Fruit fly (Drosophila melanogaster): Measurements from ENCODE around the gene CG33710.
A peak's percentile ranks its signal among the peaks of the same experiment; 100 is the strongest.

Gene CG33710

dm6 chr3L:19914833-19915232 lies 37.8 kb downstream of the CG33710 start, which contains the start of gene Rpn1 (continued):
- TF ChIP-seq sc (optimal IDR thresholded peaks at IDR 0.05) = no peak
- no peak for TF ChIP-seq sc (GFP tag; optimal IDR thresholded peaks at IDR 0.05)
- TF ChIP-seq CG13123 (GFP tag; optimal IDR thresholded peaks at IDR 0.05) = no peak
- no peak for TF ChIP-seq CG7839 (tag; optimal IDR thresholded peaks at IDR 0.05)
- TF ChIP-seq Sry-δ (GFP tag; optimal IDR thresholded peaks at IDR 0.05) = peak; percentile 89
- no peak for TF ChIP-seq lola (GFP tag; optimal IDR thresholded peaks at IDR 0.05)
- peak; percentile 33 for TF ChIP-seq nmo (GFP tag; optimal IDR thresholded peaks at IDR 0.05)
- peak; percentile 60 for TF ChIP-seq Rfx (GFP tag; IDR thresholded peaks at IDR 0.05)
- TF ChIP-seq knrl (GFP tag; IDR thresholded peaks at IDR 0.05; ENCODE audit: partially characterized antibody) = peak; percentile 54; the same call in 2 of the 3 replicates
- TF ChIP-seq CG8290 (GFP tag; optimal IDR thresholded peaks at IDR 0.05) = peak; percentile 30
- no peak for TF ChIP-seq CG8290 (tag; optimal IDR thresholded peaks at IDR 0.05)
- TF ChIP-seq CG2129 (GFP tag; IDR thresholded peaks at IDR 0.05; ENCODE audit: partially characterized antibody) = no peak
- TF ChIP-seq Dp (GFP tag; optimal IDR thresholded peaks at IDR 0.05) = peak; percentile 81
- TF ChIP-seq nerfin-2 (GFP tag; IDR thresholded peaks at IDR 0.05; ENCODE audit: partially characterized antibody) = peak; percentile 60
- peak; percentile 9 for TF ChIP-seq CG12391 (tag; optimal IDR thresholded peaks at IDR 0.05)
- peak; percentile 98 for TF ChIP-seq CG3995 (GFP tag; optimal IDR thresholded peaks at IDR 0.05)
- TF ChIP-seq CG14710 (tag; optimal IDR thresholded peaks at IDR 0.05) = peak; percentile 37
- TF ChIP-seq Adf1 (GFP tag; IDR thresholded peaks at IDR 0.05) = peak; percentile 32; the same call in 1 of the 2 replicates
- peak; percentile 82 for TF ChIP-seq Myb (GFP tag; optimal IDR thresholded peaks at IDR 0.05)
- no peak for TF ChIP-seq CG33557 (GFP tag; optimal IDR thresholded peaks at IDR 0.05)
- no peak for TF ChIP-seq CG10979 (tag; optimal IDR thresholded peaks at IDR 0.05)
- TF ChIP-seq CG17802 (tag; optimal IDR thresholded peaks at IDR 0.05) = no peak
- TF ChIP-seq CG10267 (tag; optimal IDR thresholded peaks at IDR 0.05) = peak; percentile 17
- peak; percentile 39 for TF ChIP-seq phol (tag; optimal IDR thresholded peaks at IDR 0.05)
- TF ChIP-seq lov (optimal IDR thresholded peaks at IDR 0.05) = no peak
- TF ChIP-seq lov (GFP tag; IDR thresholded peaks at IDR 0.05) = 0 out of 3 replicates have a peak, but pooled peaks have one; percentile 44
- no peak for TF ChIP-seq stc (GFP tag; IDR thresholded peaks at IDR 0.05)
- TF ChIP-seq danr (GFP tag; IDR thresholded peaks at IDR 0.05) = no peak
- TF ChIP-seq gro (GFP tag; optimal IDR thresholded peaks at IDR 0.05) = peak; percentile 12
- TF ChIP-seq Rx (GFP tag; IDR thresholded peaks at IDR 0.05) = no peak
- no peak for TF ChIP-seq slou (GFP tag; optimal IDR thresholded peaks at IDR 0.05)
- TF ChIP-seq Scr (GFP tag; IDR thresholded peaks at IDR 0.05; ENCODE audit: partially characterized antibody) = peak; percentile 59
- TF ChIP-seq CG3847 (GFP tag; IDR thresholded peaks at IDR 0.05) = peak; percentile 43
- no peak for TF ChIP-seq CG8924 (tag; optimal IDR thresholded peaks at IDR 0.05)
- TF ChIP-seq CG6254 (GFP tag; optimal IDR thresholded peaks at IDR 0.05) = no peak
- TF ChIP-seq gt (GFP tag; IDR thresholded peaks at IDR 0.05) = no peak
- no peak for TF ChIP-seq pnt (GFP tag; optimal IDR thresholded peaks at IDR 0.05)
- TF ChIP-seq CG2889 (GFP tag; IDR thresholded peaks at IDR 0.05) = no peak
- TF ChIP-seq CG30403 (GFP tag; optimal IDR thresholded peaks at IDR 0.05) = peak; percentile 16
- TF ChIP-seq CHES-1-like (GFP tag; optimal IDR thresholded peaks at IDR 0.05) = peak; percentile 4
- peak; percentile 93 for TF ChIP-seq gfzf (GFP tag; optimal IDR thresholded peaks at IDR 0.05)
- TF ChIP-seq MBD-R2 (GFP tag; IDR thresholded peaks at IDR 0.05) = peak; percentile 91
- TF ChIP-seq Ptx1 (GFP tag; IDR thresholded peaks at IDR 0.05) = no peak
- TF ChIP-seq CG32532 (GFP tag; IDR thresholded peaks at IDR 0.05) = peak; percentile 22; the same call in 1 of the 2 replicates

Data from whole organism, embryonic.